Fruit fly (Drosophila melanogaster) whole organism, embryonic: Measurements from ENCODE around the gene CG17029.

Experiments
- Antp ChIP-seq: fragments of 200-800 bp; sonication (Bioruptor generic); optimal IDR thresholded peaks from 3 replicates; lab custom pipeline; 2016; ENCODE audit warnings: missing biosample characterization, missing genetic modification characterization
- BEAF-32 ChIP-seq: fragments of 200-800 bp; sonication (Bioruptor generic); optimal IDR thresholded peaks from 3 replicates; lab custom pipeline; 2017; ENCODE audit warnings: missing biosample characterization, missing genetic modification characterization, mild to moderate bottlenecking, moderate library complexity, missing genetic modification reagents
- CG10654 ChIP-seq: fragments of 200-800 bp; sonication (Bioruptor generic); optimal IDR thresholded peaks from 2 replicates; lab custom pipeline; 2016; ENCODE audit warnings: missing biosample characterization, missing genetic modification characterization
- CG12219 ChIP-seq: fragments of 200-800 bp; sonication (Bioruptor generic); optimal IDR thresholded peaks from 3 replicates; lab custom pipeline; 2018; ENCODE audit warnings: missing biosample characterization, mild to moderate bottlenecking, missing genetic modification characterization
- CG12391 ChIP-seq: fragments of 200-800 bp; sonication (Bioruptor generic); optimal IDR thresholded peaks from 3 replicates; lab custom pipeline; 2018; ENCODE audit warnings: missing biosample characterization, mild to moderate bottlenecking, missing genetic modification characterization, moderate library complexity
- CG13296 ChIP-seq: fragments of 200-800 bp; sonication (Bioruptor generic); optimal IDR thresholded peaks from 3 replicates; lab custom pipeline; 2018; ENCODE audit warnings: missing biosample characterization, mild to moderate bottlenecking, missing genetic modification characterization
- CG15011 ChIP-seq: fragments of 200-800 bp; sonication (Bioruptor generic); optimal IDR thresholded peaks from 3 replicates; lab custom pipeline; 2018; ENCODE audit warnings: missing biosample characterization, mild to moderate bottlenecking, missing genetic modification characterization
- CG16863 ChIP-seq: fragments of 200-800 bp; sonication (Bioruptor generic); optimal IDR thresholded peaks from 3 replicates; lab custom pipeline; 2016; ENCODE audit warnings: missing biosample characterization, missing genetic modification characterization
- CG2120 ChIP-seq: fragments of 200-800 bp; sonication (Bioruptor generic); optimal IDR thresholded peaks from 3 replicates; lab custom pipeline; 2016; ENCODE audit warnings: missing biosample characterization, missing genetic modification characterization
- CG2199 ChIP-seq: fragments of 200-800 bp; sonication (Bioruptor generic); IDR thresholded peaks from 3 replicates; pipeline ENCODE4 v1.3.6; 2022; ENCODE audit warnings: missing biosample characterization, missing genetic modification characterization
- CG3407 ChIP-seq: fragments of 200-800 bp; sonication (Bioruptor generic); optimal IDR thresholded peaks from 2 replicates; lab custom pipeline; 2018; ENCODE audit warnings: missing biosample characterization, mild to moderate bottlenecking, missing genetic modification characterization
- CG6791 ChIP-seq: fragments of 200-800 bp; sonication (Bioruptor generic); IDR thresholded peaks from 3 replicates; pipeline ENCODE4 v1.3.6; 2022; ENCODE audit warnings: missing biosample characterization, missing genetic modification characterization; ENCODE audit not compliant: partially characterized antibody
- CG9817 ChIP-seq: fragments of 200-800 bp; sonication (Bioruptor generic); optimal IDR thresholded peaks from 2 replicates; lab custom pipeline; 2018; ENCODE audit warnings: missing biosample characterization, mild to moderate bottlenecking, missing genetic modification characterization, moderate library complexity
- Eip74EF ChIP-seq, 2 experiments: fragments of 200-800 bp in 1 of 2; fragments of >200 bp in 1 of 2; sonication (Bioruptor generic) in 1 of 2; optimal IDR thresholded peaks; 2 replicates each; lab custom pipeline; 2017 to 2019; ENCODE audit warnings: missing biosample characterization in 2 of 2, missing genetic modification characterization in 2 of 2, mild to moderate bottlenecking in 1 of 2, moderate library complexity in 1 of 2
- HLH3B ChIP-seq: fragments of 200-800 bp; sonication (Bioruptor generic); IDR thresholded peaks from 2 replicates; pipeline ENCODE4 v1.3.6; 2022; ENCODE audit warnings: missing biosample characterization, missing genetic modification characterization
- HLH4C ChIP-seq: fragments of 200-800 bp; sonication (Bioruptor generic); IDR thresholded peaks from 3 replicates; pipeline ENCODE4 v1.3.6; 2022; ENCODE audit warnings: missing biosample characterization, missing genetic modification characterization; ENCODE audit not compliant: partially characterized antibody
- HLH54F ChIP-seq: fragments of 200-800 bp; sonication (Bioruptor generic); optimal IDR thresholded peaks from 3 replicates; lab custom pipeline; 2016; ENCODE audit warnings: missing biosample characterization, missing genetic modification characterization
- Hmx ChIP-seq: fragments of 200-800 bp; sonication (Bioruptor generic); optimal IDR thresholded peaks from 2 replicates; lab custom pipeline; 2016; ENCODE audit warnings: missing biosample characterization, missing genetic modification characterization
- Kr ChIP-seq: fragments of 200-800 bp; sonication (Bioruptor generic); optimal IDR thresholded peaks from 2 replicates; lab custom pipeline; 2017; ENCODE audit warnings: missing biosample characterization, mild to moderate bottlenecking, missing genetic modification characterization
- Poxn ChIP-seq: fragments of 200-800 bp; sonication (Bioruptor generic); IDR thresholded peaks from 2 replicates; pipeline ENCODE4 v1.3.6; 2022; ENCODE audit warnings: missing biosample characterization, missing genetic modification characterization
- Sin3A ChIP-seq: fragments of >200 bp; optimal IDR thresholded peaks from 2 replicates; lab custom pipeline; 2018
- Stat92E ChIP-seq, 3 experiments: fragments of >200 bp in 2 of 3; fragments of 200-800 bp in 1 of 3; sonication (Bioruptor generic) in 1 of 3; optimal IDR thresholded peaks; 2 replicates each; lab custom pipeline; 2017 to 2019; ENCODE audit warnings: missing biosample characterization in 3 of 3, missing genetic modification characterization in 3 of 3, mild to moderate bottlenecking in 1 of 3, moderate library complexity in 1 of 3
- ac ChIP-seq: fragments of 200-800 bp; sonication (Bioruptor generic); optimal IDR thresholded peaks from 3 replicates; lab custom pipeline; 2017; ENCODE audit warnings: missing biosample characterization, mild to moderate bottlenecking, missing genetic modification characterization
- amos ChIP-seq: fragments of 200-800 bp; sonication (Bioruptor generic); IDR thresholded peaks from 2 replicates; pipeline ENCODE4 v1.3.6; 2022; ENCODE audit warnings: missing biosample characterization, missing genetic modification characterization; ENCODE audit not compliant: partially characterized antibody
- bigmax ChIP-seq: fragments of 200-800 bp; sonication (Bioruptor generic); optimal IDR thresholded peaks from 2 replicates; lab custom pipeline; 2018; ENCODE audit warnings: missing biosample characterization, mild to moderate bottlenecking, missing genetic modification characterization
- cato ChIP-seq: fragments of 200-800 bp; sonication (Bioruptor generic); optimal IDR thresholded peaks from 2 replicates; lab custom pipeline; 2016; ENCODE audit warnings: missing biosample characterization, missing genetic modification characterization, borderline replicate concordance
- cwo ChIP-seq: fragments of 200-800 bp; sonication (Bioruptor generic); optimal IDR thresholded peaks from 3 replicates; lab custom pipeline; 2017; ENCODE audit warnings: missing biosample characterization, missing genetic modification characterization, mild to moderate bottlenecking, moderate library complexity, missing genetic modification reagents
- esg ChIP-seq: fragments of 200-800 bp; sonication (Bioruptor generic); conservative IDR thresholded peaks from 2 replicates; pipeline ENCODE4 v1.3.6; 2022; ENCODE audit warnings: missing biosample characterization, missing genetic modification characterization
- gem ChIP-seq: fragments of 200-800 bp; sonication (Bioruptor generic); optimal IDR thresholded peaks from 2 replicates; lab custom pipeline; 2019; ENCODE audit warnings: missing biosample characterization, mild to moderate bottlenecking, missing genetic modification characterization, moderate library complexity
- lab ChIP-seq: fragments of 200-800 bp; sonication (Bioruptor generic); optimal IDR thresholded peaks from 3 replicates; lab custom pipeline; 2017; ENCODE audit warnings: missing biosample characterization, missing genetic modification characterization, mild to moderate bottlenecking, moderate library complexity, missing genetic modification reagents
- lov ChIP-seq, 2 experiments: fragments of 200-800 bp in 1 of 2; fragments of >200 bp in 1 of 2; sonication (Bioruptor generic) in 1 of 2; IDR thresholded peaks in 1 of 2; optimal IDR thresholded peaks in 1 of 2; 2 replicates in 1 of 2; 3 replicates in 1 of 2; pipeline versions ENCODE4 v1.3.6 to Lab custom; 2017 to 2022; ENCODE audit warnings: missing biosample characterization in 1 of 2, missing genetic modification characterization in 1 of 2
- odd ChIP-seq: fragments of 200-800 bp; sonication (Bioruptor generic); optimal IDR thresholded peaks from 2 replicates; lab custom pipeline; 2017; ENCODE audit warnings: missing biosample characterization, mild to moderate bottlenecking, missing genetic modification characterization
- peb ChIP-seq: fragments of 200-800 bp; sonication (Bioruptor generic); IDR thresholded peaks from 2 replicates; pipeline ENCODE4 v1.3.6; 2022; ENCODE audit warnings: missing biosample characterization, missing genetic modification characterization
- prd ChIP-seq, 3 experiments: fragments of >200 bp in 2 of 3; fragments of 200-800 bp in 1 of 3; sonication (Bioruptor generic) in 1 of 3; optimal IDR thresholded peaks in 2 of 3; IDR thresholded peaks in 1 of 3; 2 replicates in 2 of 3; 3 replicates in 1 of 3; pipeline versions ENCODE4 v1.3.6 to Lab custom; 2017 to 2022; ENCODE audit warnings: missing biosample characterization in 1 of 3, missing genetic modification characterization in 1 of 3
- sc ChIP-seq, 3 experiments: fragments of >200 bp in 2 of 3; fragments of 200-800 bp in 1 of 3; sonication (Bioruptor generic) in 1 of 3; optimal IDR thresholded peaks; 2 replicates in 2 of 3; 3 replicates in 1 of 3; lab custom pipeline; 2017; ENCODE audit warnings: mild to moderate bottlenecking in 1 of 3, missing biosample characterization in 1 of 3, missing genetic modification characterization in 1 of 3, missing genetic modification reagents in 1 of 3
- sob ChIP-seq: fragments of 200-800 bp; sonication (Bioruptor generic); IDR thresholded peaks from 2 replicates; pipeline ENCODE4 v1.3.6; 2022; ENCODE audit warnings: missing biosample characterization, missing genetic modification characterization
- ttk ChIP-seq: fragments of 200-800 bp; sonication (Bioruptor generic); IDR thresholded peaks from 2 replicates; pipeline ENCODE4 v2.1.2; 2022; ENCODE audit warnings: missing biosample characterization, missing genetic modification characterization
- wek ChIP-seq: fragments of 200-800 bp; sonication (Bioruptor generic); optimal IDR thresholded peaks from 3 replicates; lab custom pipeline; 2018; ENCODE audit warnings: missing biosample characterization, mild to moderate bottlenecking, missing genetic modification characterization, moderate library complexity
- wor ChIP-seq: fragments of 200-800 bp; sonication (Bioruptor generic); IDR thresholded peaks from 2 replicates; pipeline ENCODE4 v1.3.6; 2022; ENCODE audit warnings: missing biosample characterization, missing genetic modification characterization
- zfh2 ChIP-seq: fragments of 200-800 bp; sonication (Bioruptor generic); optimal IDR thresholded peaks from 2 replicates; lab custom pipeline; 2016; ENCODE audit warnings: missing biosample characterization, missing genetic modification characterization

CG17029 gene

dm6 chr3L:15940823-15941222, 35.8 kb upstream of the CG17029 start (continued):
- no peak for TF ChIP-seq sc (optimal IDR thresholded peaks at IDR 0.05; lab: Kevin White, UChicago)
- peak; percentile 65 for TF ChIP-seq sc (GFP tag; optimal IDR thresholded peaks at IDR 0.05; lab: Kevin White, UChicago)
- TF ChIP-seq HLH4C, result no peak
- no peak for TF ChIP-seq CG10654 (GFP tag; lab: Kevin White, UChicago)
- no peak for TF ChIP-seq prd (optimal IDR thresholded peaks at IDR 0.05; lab: Kevin White, UChicago)
- peak; percentile 77; the same call in 2 of the 3 replicates for TF ChIP-seq prd (GFP tag; IDR thresholded peaks at IDR 0.05; lab: Robert Waterston, UW)
- TF ChIP-seq CG2199 (GFP tag; lab: Robert Waterston, UW), result no peak
- TF ChIP-seq lov (optimal IDR thresholded peaks at IDR 0.05; lab: Kevin White, UChicago), result no peak
- 0 out of 3 replicates have a peak, but pooled peaks have one; percentile 65 for TF ChIP-seq lov (GFP tag; IDR thresholded peaks at IDR 0.05; lab: Robert Waterston, UW)
- TF ChIP-seq Hmx, result no peak
- TF ChIP-seq Poxn (GFP tag; lab: Robert Waterston, UW), result no peak
- peak in 1 of 2 experiments; percentile 65 for TF ChIP-seq Eip74EF (GFP tag; optimal IDR thresholded peaks at IDR 0.05; lab: Kevin White, UChicago)
- TF ChIP-seq CG15011 (GFP tag; lab: Kevin White, UChicago), result no peak
- TF ChIP-seq zfh2 (GFP tag; lab: Kevin White, UChicago), result no peak
- TF ChIP-seq CG9817 (tag; lab: Kevin White, UChicago), result peak; percentile 43
- TF ChIP-seq HLH3B (GFP tag; lab: Robert Waterston, UW), result peak; percentile 78
- peak; percentile 78 for TF ChIP-seq esg (GFP tag; lab: Robert Waterston, UW)
- no peak for TF ChIP-seq sob (GFP tag; lab: Robert Waterston, UW)
- TF ChIP-seq Kr (GFP tag; lab: Kevin White, UChicago), result no peak
- TF ChIP-seq Sin3A (lab: Kevin White, UChicago), result no peak
- peak; percentile 35 for TF ChIP-seq CG16863 (GFP tag; lab: Kevin White, UChicago)
- no peak for TF ChIP-seq ac
- TF ChIP-seq CG13296 (GFP tag; lab: Kevin White, UChicago), result no peak
- no peak for TF ChIP-seq Stat92E (GFP tag; optimal IDR thresholded peaks at IDR 0.05; lab: Kevin White, UChicago)
- peak; percentile 25 for TF ChIP-seq odd (GFP tag; lab: Kevin White, UChicago)
- peak; percentile 74 for TF ChIP-seq gem
- TF ChIP-seq CG12391, result peak; percentile 72
- TF ChIP-seq wor (GFP tag; lab: Robert Waterston, UW), result peak; percentile 70
- TF ChIP-seq CG3407, result peak; percentile 24
- no peak for TF ChIP-seq bigmax
- TF ChIP-seq HLH54F, result peak; percentile 8
- TF ChIP-seq peb (GFP tag; lab: Robert Waterston, UW), result peak; percentile 39; the same call in 1 of the 2 replicates
- TF ChIP-seq wek, result no peak
- TF ChIP-seq CG6791 (GFP tag; lab: Robert Waterston, UW), result no peak
- TF ChIP-seq CG12219 (GFP tag; lab: Kevin White, UChicago), result peak; percentile 39
- peak; percentile 59 for TF ChIP-seq ttk (GFP tag; lab: Robert Waterston, UW)
- no peak for TF ChIP-seq Antp (GFP tag; lab: Kevin White, UChicago)
- TF ChIP-seq BEAF-32 (GFP tag; lab: Kevin White, UChicago), result no peak
- TF ChIP-seq cato (GFP tag; lab: Kevin White, UChicago), result peak; percentile 31
- TF ChIP-seq amos (GFP tag; lab: Robert Waterston, UW), result no peak
- peak; percentile 53 for TF ChIP-seq lab (GFP tag; lab: Kevin White, UChicago)
- peak; percentile 6 for TF ChIP-seq cwo (GFP tag; lab: Kevin White, UChicago)
- TF ChIP-seq CG2120 (GFP tag; lab: Kevin White, UChicago), result peak; percentile 15
